Worm (Caenorhabditis elegans) whole organism, L1 larva: ENCODE measurements around the gene C23G10.5.

Source experiments
- C16A3.4 ChIP-seq: fragments of 150-350 bp; optimal IDR thresholded peaks from 2 replicates; lab custom pipeline; 2014; ENCODE audit warnings: missing biosample characterization, missing genetic modification characterization
- F16B12.6 ChIP-seq: fragments of 150-350 bp; optimal IDR thresholded peaks from 2 replicates; lab custom pipeline; 2014; ENCODE audit warnings: missing biosample characterization, missing genetic modification characterization
- alr-1 ChIP-seq: fragments of 200-800 bp; sonication (Bioruptor generic); optimal IDR thresholded peaks from 2 replicates; lab custom pipeline; 2018; ENCODE audit warnings: borderline replicate concordance, mild to moderate bottlenecking, missing genetic modification characterization, missing compliant biosample characterization
- ceh-63 ChIP-seq: fragments of 200-800 bp; sonication (Bioruptor generic); optimal IDR thresholded peaks from 2 replicates; lab custom pipeline; 2018; ENCODE audit warnings: mild to moderate bottlenecking, missing genetic modification characterization, missing compliant biosample characterization
- dpl-1 ChIP-seq, 3 experiments: fragments of 150-350 bp in 2 of 3; sonication (generic microtip) in 1 of 3; optimal IDR thresholded peaks; 2 replicates each; lab custom pipeline; 2014 to 2017; ENCODE audit warnings: missing biosample characterization in 3 of 3, missing genetic modification characterization in 3 of 3, missing genetic modification reagents in 3 of 3
- dsc-1 ChIP-seq: sonication (generic microtip); optimal IDR thresholded peaks from 2 replicates; lab custom pipeline; 2016; ENCODE audit warnings: mild to moderate bottlenecking, missing genetic modification characterization, missing compliant biosample characterization
- efl-1 ChIP-seq, 4 experiments: fragments of 150-350 bp; optimal IDR thresholded peaks in 3 of 4; peaks in 1 of 4; 1 replicate in 1 of 4; 2 replicates in 3 of 4; lab custom pipeline; 2014; ENCODE audit warnings: missing biosample characterization in 2 of 4, missing genetic modification characterization in 2 of 4, missing genetic modification reagents in 2 of 4
- efl-3 ChIP-seq: fragments of 200-800 bp; sonication (Bioruptor generic); optimal IDR thresholded peaks from 2 replicates; lab custom pipeline; 2018; ENCODE audit warnings: mild to moderate bottlenecking, missing genetic modification characterization, missing compliant biosample characterization
- egl-13 ChIP-seq: sonication (generic microtip); optimal IDR thresholded peaks from 2 replicates; lab custom pipeline; 2016; ENCODE audit warnings: missing genotype, missing genetic modification reagents, missing genetic modification characterization, missing compliant biosample characterization
- egl-27 ChIP-seq, 2 experiments: fragments of 150-350 bp in 1 of 2; sonication (generic microtip); optimal IDR thresholded peaks; 3 replicates each; lab custom pipeline; 2017 to 2018; ENCODE audit warnings: missing biosample characterization in 2 of 2, missing genetic modification characterization in 2 of 2, missing genetic modification reagents in 2 of 2
- elt-2 ChIP-seq: sonication (generic microtip); optimal IDR thresholded peaks from 2 replicates; lab custom pipeline; 2016; ENCODE audit warnings: missing genetic modification characterization, mild to moderate bottlenecking, inconsistent platforms, missing compliant biosample characterization, missing genetic modification reagents
- ets-5 ChIP-seq: fragments of 200-800 bp; sonication (Bioruptor generic); IDR thresholded peaks from 2 replicates; pipeline ENCODE4 v1.3.6; 2022; ENCODE audit warnings: missing genetic modification characterization, missing compliant biosample characterization
- fkh-4 ChIP-seq: sonication (generic microtip); optimal IDR thresholded peaks from 2 replicates; lab custom pipeline; 2016; ENCODE audit warnings: missing compliant biosample characterization, missing genetic modification characterization, borderline replicate concordance
- fos-1 ChIP-seq: fragments of 150-350 bp; optimal IDR thresholded peaks from 2 replicates; lab custom pipeline; 2014; ENCODE audit warnings: missing biosample characterization, missing genetic modification characterization
- hlh-4 ChIP-seq: sonication (generic microtip); optimal IDR thresholded peaks from 2 replicates; lab custom pipeline; 2016; ENCODE audit warnings: mild to moderate bottlenecking, missing genetic modification characterization, missing compliant biosample characterization
- isw-1 ChIP-seq: fragments of 200-800 bp; sonication (Bioruptor generic); IDR thresholded peaks from 2 replicates; pipeline ENCODE4 v1.3.6; 2022; ENCODE audit warnings: missing genetic modification characterization, missing compliant biosample characterization
- jun-1 ChIP-seq: fragments of 150-350 bp; optimal IDR thresholded peaks from 2 replicates; lab custom pipeline; 2014; ENCODE audit warnings: missing biosample characterization, missing genetic modification reagents, missing genetic modification characterization
- lin-14 ChIP-seq: fragments of 200-800 bp; sonication (Bioruptor generic); optimal IDR thresholded peaks from 2 replicates; lab custom pipeline; 2018; ENCODE audit warnings: mild to moderate bottlenecking, missing genetic modification characterization, moderate library complexity, missing compliant biosample characterization
- lin-15B ChIP-seq: fragments of 150-350 bp; sonication (generic microtip); optimal IDR thresholded peaks from 3 replicates; lab custom pipeline; 2014; ENCODE audit warnings: missing biosample characterization, missing genetic modification characterization
- lin-35 ChIP-seq, 2 experiments: fragments of 150-350 bp; optimal IDR thresholded peaks; 2 replicates each; lab custom pipeline; 2014; ENCODE audit warnings: missing biosample characterization in 2 of 2, missing genetic modification characterization in 2 of 2, missing genetic modification reagents in 2 of 2
- lin-39 ChIP-seq: fragments of 150-350 bp; optimal IDR thresholded peaks from 2 replicates; lab custom pipeline; 2014; ENCODE audit warnings: missing biosample characterization, missing genetic modification reagents, missing genetic modification characterization
- lir-3 ChIP-seq: sonication (generic microtip); optimal IDR thresholded peaks from 2 replicates; lab custom pipeline; 2016; ENCODE audit warnings: mild to moderate bottlenecking, missing genetic modification characterization, moderate library complexity, missing compliant biosample characterization; ENCODE audit not compliant: poor library complexity
- lsy-2 ChIP-seq, 2 experiments: fragments of 150-350 bp; optimal IDR thresholded peaks; 2 replicates each; lab custom pipeline; 2014; ENCODE audit warnings: missing biosample characterization in 2 of 2, missing genetic modification characterization in 2 of 2
- mep-1 ChIP-seq: fragments of 150-350 bp; optimal IDR thresholded peaks from 2 replicates; lab custom pipeline; 2014; ENCODE audit warnings: missing biosample characterization, missing genetic modification characterization
- nhr-19 ChIP-seq: fragments of 200-800 bp; sonication (Bioruptor generic); conservative IDR thresholded peaks from 2 replicates; pipeline ENCODE4 v1.3.6; 2022; ENCODE audit warnings: missing genetic modification characterization, missing compliant biosample characterization
- nhr-28 ChIP-seq: fragments of 150-350 bp; optimal IDR thresholded peaks from 2 replicates; lab custom pipeline; 2014; ENCODE audit warnings: missing biosample characterization, missing genetic modification characterization
- nhr-47 ChIP-seq: sonication (generic microtip); optimal IDR thresholded peaks from 2 replicates; lab custom pipeline; 2016; ENCODE audit warnings: mild to moderate bottlenecking, missing genetic modification characterization, moderate library complexity, missing compliant biosample characterization
- nhr-71 ChIP-seq: sonication (generic microtip); optimal IDR thresholded peaks from 2 replicates; lab custom pipeline; 2016; ENCODE audit warnings: mild to moderate bottlenecking, missing genetic modification characterization, moderate library complexity, missing compliant biosample characterization
- nhr-76 ChIP-seq: sonication (generic microtip); optimal IDR thresholded peaks from 2 replicates; lab custom pipeline; 2017; ENCODE audit warnings: missing biosample characterization, missing genetic modification characterization
- nhr-84 ChIP-seq: sonication (generic microtip); optimal IDR thresholded peaks from 2 replicates; lab custom pipeline; 2017; ENCODE audit warnings: missing biosample characterization, missing genetic modification characterization
- pag-3 ChIP-seq: sonication (generic microtip); optimal IDR thresholded peaks from 2 replicates; lab custom pipeline; 2017; ENCODE audit warnings: missing genetic modification characterization, mild to moderate bottlenecking, missing compliant biosample characterization, antibody characterized with exemption, borderline replicate concordance; ENCODE audit not compliant: insufficient read depth
- skn-1 ChIP-seq: fragments of 150-350 bp; optimal IDR thresholded peaks from 2 replicates; lab custom pipeline; 2014; ENCODE audit warnings: missing biosample characterization, missing genetic modification characterization
- sox-4 ChIP-seq: sonication (generic microtip); optimal IDR thresholded peaks from 2 replicates; lab custom pipeline; 2016; ENCODE audit warnings: missing genetic modification characterization, missing compliant biosample characterization
- sup-37 ChIP-seq: fragments of 200-800 bp; sonication (Bioruptor generic); optimal IDR thresholded peaks from 2 replicates; lab custom pipeline; 2018; ENCODE audit warnings: mild to moderate bottlenecking, missing genetic modification characterization, missing compliant biosample characterization
- swsn-7 ChIP-seq: sonication (generic microtip); optimal IDR thresholded peaks from 2 replicates; lab custom pipeline; 2016; ENCODE audit warnings: missing genetic modification characterization, missing compliant biosample characterization
- tbx-2 ChIP-seq: sonication (generic microtip); optimal IDR thresholded peaks from 2 replicates; lab custom pipeline; 2016; ENCODE audit warnings: missing genetic modification characterization, missing compliant biosample characterization
- tlp-1 ChIP-seq: fragments of 150-350 bp; optimal IDR thresholded peaks from 2 replicates; lab custom pipeline; 2014; ENCODE audit warnings: missing biosample characterization, missing genetic modification characterization
- unc-30 ChIP-seq: sonication (generic microtip); optimal IDR thresholded peaks from 2 replicates; lab custom pipeline; 2017; ENCODE audit warnings: missing biosample characterization, missing genetic modification characterization
- unc-62 ChIP-seq: fragments of 150-350 bp; optimal IDR thresholded peaks from 2 replicates; lab custom pipeline; 2014; ENCODE audit warnings: missing biosample characterization, missing genetic modification reagents, missing genetic modification characterization
- unc-86 ChIP-seq: sonication (generic microtip); optimal IDR thresholded peaks from 2 replicates; lab custom pipeline; 2016; ENCODE audit warnings: missing genetic modification characterization, missing compliant biosample characterization

Gene C23G10.5

ce11 chrIII:6148684-6149083 lies 42.2 kb upstream of the C23G10.5 start:
- TF ChIP-seq sup-37 (GFP tag; lab: Kevin White, UChicago), result no peak
- TF ChIP-seq lin-14 (GFP tag; lab: Kevin White, UChicago), result peak; percentile 6

- peak; percentile 49 for TF ChIP-seq elt-2 (tag; lab: Kevin White, UChicago)
- peak in 1 of 2 experiments; percentile 26 for TF ChIP-seq lin-35 (GFP tag; optimal IDR thresholded peaks at IDR 0.05; lab: Kevin White, UChicago)
- peak; percentile 19 for TF ChIP-seq jun-1 (tag; lab: Kevin White, UChicago)
- TF ChIP-seq tlp-1 (tag; lab: Kevin White, UChicago), result no peak
- no peak for TF ChIP-seq nhr-28 (tag; lab: Kevin White, UChicago)
- no peak for TF ChIP-seq alr-1 (tag; lab: Kevin White, UChicago)
- TF ChIP-seq lin-15B, result no peak
- peak in 1 of 2 experiments; percentile 18 for TF ChIP-seq efl-1 (optimal IDR thresholded peaks at IDR 0.05; lab: Kevin White, UChicago)
- peak in 1 of 2 experiments; percentile 45 for TF ChIP-seq efl-1 (GFP tag; optimal IDR thresholded peaks at IDR 0.05 in 1 of 2; lab: Kevin White, UChicago)
These were observed 41.3 kb upstream of the C23G10.5 start, which contains the start of the genes wht-7 and Y42G9A.1 for ce11 chrIII:6149467-6150072. Gene wht-7 (minus strand): TSS chrIII:6149597. Gene Y42G9A.1 (plus strand): TSS chrIII:6149961.

ce11 chrIII:6154586-6154985 lies 36.3 kb upstream of the C23G10.5 start:
- no peak for TF ChIP-seq efl-1 (optimal IDR thresholded peaks at IDR 0.05; lab: Kevin White, UChicago)
- peak in 1 of 2 experiments; percentile 4 for TF ChIP-seq efl-1 (GFP tag; optimal IDR thresholded peaks at IDR 0.05 in 1 of 2; lab: Kevin White, UChicago)
- TF ChIP-seq nhr-19 (GFP tag; lab: Robert Waterston, UW), result no peak

ce11 chrIII:6155787-6156186 lies 35.1 kb upstream of the C23G10.5 start:
- TF ChIP-seq pag-3 (peak; percentile 95), skn-1 (tag; lab: Kevin White, UChicago) (no peak), dsc-1 (tag; lab: Kevin White, UChicago) (peak; percentile 93), lsy-2 (tag; optimal IDR thresholded peaks at IDR 0.05; lab: Kevin White, UChicago) (peak in 1 of 2 experiments; percentile 31), sox-4 (tag; lab: Kevin White, UChicago) (no peak), lin-15B (no peak), sup-37 (GFP tag; lab: Kevin White, UChicago) (no peak), unc-62 (GFP tag; lab: Kevin White, UChicago) (no peak), efl-3 (no peak), fkh-4 (tag; lab: Kevin White, UChicago) (peak; percentile 66), mep-1 (tag; lab: Kevin White, UChicago) (peak; percentile 15), nhr-84 (no peak), lin-14 (GFP tag; lab: Kevin White, UChicago) (peak; percentile 65), nhr-71 (peak; percentile 20), lin-39 (tag; lab: Kevin White, UChicago) (no peak), egl-13 (tag; lab: Kevin White, UChicago) (no peak), isw-1 (GFP tag; lab: Robert Waterston, UW) (no peak)

ce11 chrIII:6157708-6158321 lies 33.1 kb upstream of the C23G10.5 start, which contains the start of gene anmt-2:
Gene anmt-2 (minus strand): TSS chrIII:6157758.
- TF ChIP-seq egl-27 (tag; optimal IDR thresholded peaks at IDR 0.05; lab: Kevin White, UChicago) (no peak), hlh-4 (tag; lab: Kevin White, UChicago) (no peak), tbx-2 (tag; lab: Kevin White, UChicago) (peak; percentile 3), lin-14 (GFP tag; lab: Kevin White, UChicago) (peak; percentile 50), lsy-2 (tag; optimal IDR thresholded peaks at IDR 0.05; lab: Kevin White, UChicago) (peak in 1 of 2 experiments; percentile 15), C16A3.4 (tag; lab: Kevin White, UChicago) (no peak), fos-1 (tag; lab: Kevin White, UChicago) (no peak), sox-4 (tag; lab: Kevin White, UChicago) (no peak), unc-30 (no peak), jun-1 (tag; lab: Kevin White, UChicago) (no peak), fkh-4 (tag; lab: Kevin White, UChicago) (no peak), dsc-1 (tag; lab: Kevin White, UChicago) (peak; percentile 43), dpl-1 (GFP tag; optimal IDR thresholded peaks at IDR 0.05; lab: Kevin White, UChicago) (no peak), nhr-76 (tag; lab: Kevin White, UChicago) (no peak), lir-3 (tag; lab: Kevin White, UChicago) (no peak), unc-86 (tag; lab: Kevin White, UChicago) (no peak), nhr-19 (GFP tag; lab: Robert Waterston, UW) (no peak; the same call in 1 of the 2 replicates), ceh-63 (no peak), alr-1 (tag; lab: Kevin White, UChicago) (no peak), swsn-7 (no peak), tlp-1 (tag; lab: Kevin White, UChicago) (no peak), F16B12.6 (tag; lab: Kevin White, UChicago) (no peak), ets-5 (GFP tag; lab: Robert Waterston, UW) (no peak), nhr-47 (tag; lab: Kevin White, UChicago) (no peak)
